Worm (Caenorhabditis elegans) whole organism, early embryonic: ENCODE data around the gene F35C5.1.

Experiments
- ama-1 ChIP-seq: fragments of 150-350 bp; optimal IDR thresholded peaks from 2 replicates; lab custom pipeline; 2014
- flt-1 ChIP-seq: fragments of 200-800 bp; sonication (Bioruptor generic); IDR thresholded peaks from 2 replicates; pipeline ENCODE4 v1.3.6; 2022; ENCODE audit warnings: missing genetic modification characterization, missing compliant biosample characterization

DNA sequence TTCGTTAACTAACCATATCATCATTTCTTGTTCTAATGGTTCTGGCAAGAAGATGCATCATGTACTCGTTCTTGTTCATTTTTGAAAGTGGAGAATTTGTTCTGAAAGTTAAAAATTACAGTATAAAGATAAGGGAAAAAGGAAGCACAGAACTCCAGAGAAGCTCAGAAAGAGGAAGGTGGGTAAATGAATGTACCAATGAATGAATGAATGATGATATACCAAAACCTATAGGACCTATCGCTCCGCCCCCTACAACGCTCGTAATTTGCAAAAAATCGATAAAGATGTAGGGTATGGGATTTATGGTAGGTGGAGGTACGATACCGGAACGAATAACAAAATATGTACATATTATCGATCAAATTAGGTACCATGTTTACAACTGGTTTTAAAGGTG lies 32.9 kb upstream of the F35C5.1 start, which contains the start of gene pes-10:
- TF ChIP-seq ama-1 (lab: Kevin White, UChicago): no peak
- no peak for TF ChIP-seq flt-1 (GFP tag; lab: Robert Waterston, UW)
